Worm (Caenorhabditis elegans): ENCODE data around the gene pud-1.1.
"Not testable (repeated sequence)": the region's sequence is repeated elsewhere in the genome, so short reads cannot be mapped to it uniquely, and the experiment has no call there.

The pud-1.1 gene

DNA sequence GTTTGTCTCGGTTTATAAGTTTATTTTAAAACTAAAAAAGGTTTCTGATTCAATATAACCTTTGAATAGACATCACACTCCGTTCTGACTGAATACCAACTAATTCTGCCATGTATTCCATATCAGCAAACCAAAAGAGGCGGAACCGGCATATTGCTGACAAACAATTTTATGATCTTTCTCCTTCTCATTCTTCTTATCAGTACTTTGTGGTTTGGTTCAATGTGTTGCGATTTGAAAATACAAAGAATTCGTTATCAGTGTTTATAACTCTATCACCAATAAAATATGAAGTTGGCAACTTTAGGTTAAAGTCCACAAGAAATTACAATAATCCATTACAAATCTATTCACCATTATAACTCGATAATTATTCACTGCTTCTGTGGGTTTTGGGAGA, 6.0 kb upstream of the pud-1.1 start:
- TF ChIP-seq nhr-28 (tag; optimal IDR thresholded peaks at IDR 0.05): no peak
- no peak for TF ChIP-seq lin-32 (GFP tag; optimal IDR thresholded peaks at IDR 0.05)
- no peak for TF ChIP-seq mep-1 (tag; optimal IDR thresholded peaks at IDR 0.05)
- no peak for TF ChIP-seq nhr-12 (tag; optimal IDR thresholded peaks at IDR 0.05)
- no peak for TF ChIP-seq mls-2 (tag; optimal IDR thresholded peaks at IDR 0.05)
- TF ChIP-seq unc-39 (tag; optimal IDR thresholded peaks at IDR 0.05): no peak
- no peak for TF ChIP-seq drap-1 (GFP tag; optimal IDR thresholded peaks at IDR 0.05)

ce11 chrV:2325052-2325451, 5.2 kb upstream of the pud-1.1 start, which contains the start of gene pud-3:
TSS of gene pud-3 (minus strand) at chrV:2325152.
- TF ChIP-seq mls-2 (tag; optimal IDR thresholded peaks at IDR 0.05) (no peak), blmp-1 (tag; optimal IDR thresholded peaks at IDR 0.05) (no peak), elt-3 (tag; optimal IDR thresholded peaks at IDR 0.05) (no peak), ztf-11 (tag; optimal IDR thresholded peaks at IDR 0.05) (no peak), lsy-2 (tag; optimal IDR thresholded peaks at IDR 0.05) (no peak)

DNA sequence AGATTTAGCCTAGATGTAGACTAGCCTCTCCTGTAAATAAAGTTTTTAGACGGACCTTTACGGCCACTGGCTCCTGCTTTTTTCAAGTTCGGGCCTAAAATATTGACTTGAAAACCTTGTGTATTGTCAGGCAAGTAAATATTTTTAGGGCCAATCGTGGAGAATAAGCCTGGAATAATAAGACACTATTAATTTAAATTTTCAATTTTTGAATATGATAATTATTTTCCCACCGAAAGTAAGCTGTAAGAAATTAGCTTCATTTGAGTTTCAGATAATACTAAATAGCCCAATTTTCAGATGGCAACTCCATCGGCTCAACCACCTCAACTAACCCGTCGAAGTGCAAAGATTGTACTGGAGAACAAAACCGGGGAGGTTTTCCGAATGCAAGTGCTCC, 3.9 kb upstream of the pud-1.1 start, which contains the start of gene pud-4:
TSS of gene pud-4 (plus strand) at position 301 of the 400 bp plus-strand sequence.
- TF ChIP-seq sptf-1 (tag; optimal IDR thresholded peaks at IDR 0.05) (no peak), blmp-1 (tag; optimal IDR thresholded peaks at IDR 0.05) (no peak), unc-62 (GFP tag; optimal IDR thresholded peaks at IDR 0.05) (no peak), unc-39 (tag; optimal IDR thresholded peaks at IDR 0.05) (no peak), ceh-43 (GFP tag; optimal IDR thresholded peaks at IDR 0.05) (no peak), cnd-1 (tag; optimal IDR thresholded peaks at IDR 0.05) (no peak), nhr-28 (tag; optimal IDR thresholded peaks at IDR 0.05) (no peak), nhr-2 (tag; optimal IDR thresholded peaks at IDR 0.05) (no peak), ces-1 (GFP tag; optimal IDR thresholded peaks at IDR 0.05) (no peak), mls-2 (tag; optimal IDR thresholded peaks at IDR 0.05) (no peak), ceh-83 (GFP tag; optimal IDR thresholded peaks at IDR 0.05) (no peak), nhr-237 (tag; optimal IDR thresholded peaks at IDR 0.05) (no peak), lin-32 (GFP tag; optimal IDR thresholded peaks at IDR 0.05) (no peak)

DNA sequence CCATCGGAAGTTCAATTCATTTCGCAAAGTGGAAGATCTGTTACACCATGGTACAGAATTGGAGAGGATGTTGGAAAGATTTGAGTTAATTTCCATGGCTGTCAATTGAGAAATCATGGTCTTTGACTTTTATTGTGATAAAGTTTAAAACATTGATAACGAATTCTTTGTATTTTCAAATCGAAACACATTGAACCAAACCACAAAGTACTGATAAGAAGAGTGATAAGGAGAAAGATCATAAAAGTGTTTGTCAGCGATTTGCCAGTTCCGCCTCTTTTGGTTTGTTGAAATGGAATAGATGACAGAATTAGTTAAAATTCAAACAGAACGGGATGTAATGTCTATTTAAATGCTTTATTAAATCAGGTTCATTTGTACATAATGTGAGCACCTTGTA, 3.1 kb upstream of the pud-1.1 start:
- TF ChIP-seq cnd-1 (tag; optimal IDR thresholded peaks at IDR 0.05) (no peak), bed-3 (GFP tag; optimal IDR thresholded peaks at IDR 0.05) (no peak), drap-1 (GFP tag; optimal IDR thresholded peaks at IDR 0.05) (no peak), mep-1 (tag; optimal IDR thresholded peaks at IDR 0.05) (no peak), nhr-237 (tag; optimal IDR thresholded peaks at IDR 0.05) (no peak), nhr-12 (tag; optimal IDR thresholded peaks at IDR 0.05) (no peak), lin-32 (GFP tag; optimal IDR thresholded peaks at IDR 0.05) (no peak), hlh-1 (tag; optimal IDR thresholded peaks at IDR 0.05) (no peak), sptf-1 (tag; optimal IDR thresholded peaks at IDR 0.05) (no peak), mls-2 (tag; optimal IDR thresholded peaks at IDR 0.05) (no peak), M03D4.4 (tag; optimal IDR thresholded peaks at IDR 0.05) (no peak), unc-120 (tag; optimal IDR thresholded peaks at IDR 0.05; ENCODE audit: poor library complexity, severe bottlenecking) (no peak), snpc-4 (tag; optimal IDR thresholded peaks at IDR 0.05) (no peak), nhr-76 (tag; optimal IDR thresholded peaks at IDR 0.05) (no peak), ztf-11 (tag; optimal IDR thresholded peaks at IDR 0.05) (no peak), ceh-43 (GFP tag; optimal IDR thresholded peaks at IDR 0.05) (no peak), pha-4 (tag; optimal IDR thresholded peaks at IDR 0.05) (no peak), sem-2 (GFP tag; optimal IDR thresholded peaks at IDR 0.05) (no peak)

DNA sequence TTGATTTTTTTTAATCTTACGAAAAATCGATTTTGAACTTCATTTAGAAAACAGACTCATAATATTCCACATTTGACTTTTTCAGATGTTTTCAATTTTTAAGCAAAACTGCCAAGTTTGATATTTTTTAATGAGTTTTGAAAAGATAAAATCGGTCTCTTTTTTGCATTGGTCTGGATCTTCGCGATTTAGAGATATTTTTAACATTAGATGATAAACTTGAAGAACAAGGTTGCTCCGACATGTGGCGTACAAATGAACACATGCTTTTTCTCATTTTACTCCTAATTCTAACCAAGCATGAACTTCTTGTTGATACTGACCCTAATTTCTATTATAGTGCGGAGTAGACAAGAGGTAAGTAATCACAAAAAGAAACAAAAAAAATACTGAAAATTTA, 1.4 kb downstream of the pud-1.1 start, which contains the start of gene irld-32:
TSS of gene irld-32 (plus strand) at position 301 of the 400 bp plus-strand sequence.
- not testable (repeated sequence) for TF ChIP-seq lin-32 (GFP tag; optimal IDR thresholded peaks at IDR 0.05); ceh-83 (GFP tag; optimal IDR thresholded peaks at IDR 0.05); lin-13 (tag; optimal IDR thresholded peaks at IDR 0.05)

DNA sequence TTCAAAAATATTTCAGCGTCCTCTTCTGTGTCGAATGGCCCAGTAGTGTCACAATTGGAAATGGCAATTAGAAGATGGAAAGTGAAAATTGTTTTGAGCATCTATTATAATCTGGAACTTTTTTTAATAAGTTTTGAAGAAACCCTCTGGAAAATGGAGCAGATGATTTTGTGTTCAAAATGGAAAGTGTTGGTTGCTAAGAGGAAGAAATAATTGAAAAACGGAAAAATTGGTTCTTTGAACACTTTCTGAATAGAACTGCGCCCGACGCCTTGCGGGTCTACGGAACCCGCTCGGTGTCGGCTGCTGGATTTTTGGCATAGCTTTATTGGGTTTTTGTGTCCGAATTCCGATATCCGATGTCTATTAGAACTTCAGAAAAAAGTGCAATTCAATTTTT, 5.9 kb downstream of the pud-1.1 start, which contains the start of gene irld-28:
TSS of gene irld-28 (minus strand) at position 101 of the 400 bp plus-strand sequence.
- TF ChIP-seq nhr-2 (tag; optimal IDR thresholded peaks at IDR 0.05) (no peak), unc-120 (tag; optimal IDR thresholded peaks at IDR 0.05; ENCODE audit: poor library complexity, severe bottlenecking) (no peak), ham-2 (GFP tag; optimal IDR thresholded peaks at IDR 0.05) (no peak), mab-5 (tag; optimal IDR thresholded peaks at IDR 0.05) (no peak), elt-3 (tag; optimal IDR thresholded peaks at IDR 0.05) (no peak), ztf-11 (tag; optimal IDR thresholded peaks at IDR 0.05) (no peak), zip-8 (tag; optimal IDR thresholded peaks at IDR 0.05) (no peak), mls-2 (tag; optimal IDR thresholded peaks at IDR 0.05) (no peak), blmp-1 (tag; optimal IDR thresholded peaks at IDR 0.05) (no peak), nhr-76 (tag; optimal IDR thresholded peaks at IDR 0.05) (no peak), tbx-8 (GFP tag; optimal IDR thresholded peaks at IDR 0.05) (no peak), snpc-4 (tag; optimal IDR thresholded peaks at IDR 0.05) (no peak), ceh-39 (tag; optimal IDR thresholded peaks at IDR 0.05) (no peak), ces-1 (GFP tag; optimal IDR thresholded peaks at IDR 0.05) (no peak), hlh-1 (tag; optimal IDR thresholded peaks at IDR 0.05) (no peak), lin-32 (GFP tag; optimal IDR thresholded peaks at IDR 0.05) (no peak)
